Fruit fly (Drosophila melanogaster): ENCODE measurements around the gene CG13946.

- TF ChIP-seq Mad (GFP tag; optimal IDR thresholded peaks at IDR 0.05) = no peak
- TF ChIP-seq slou (GFP tag; optimal IDR thresholded peaks at IDR 0.05) = no peak
- no peak for TF ChIP-seq zf30C (GFP tag; optimal IDR thresholded peaks at IDR 0.05)
- TF ChIP-seq hkb (optimal IDR thresholded peaks at IDR 0.05) = no peak
- TF ChIP-seq hkb (GFP tag; IDR thresholded peaks at IDR 0.05) = no peak
- no peak for TF ChIP-seq dimm (GFP tag; IDR thresholded peaks at IDR 0.05)
- no peak for TF ChIP-seq run (tag; optimal IDR thresholded peaks at IDR 0.05)
- TF ChIP-seq bcd (GFP tag; optimal IDR thresholded peaks at IDR 0.05) = no peak
- no peak for TF ChIP-seq Mrtf (GFP tag; IDR thresholded peaks at IDR 0.05)
- no peak for TF ChIP-seq eve (GFP tag; optimal IDR thresholded peaks at IDR 0.05)
- no peak for TF ChIP-seq CG13624 (GFP tag; optimal IDR thresholded peaks at IDR 0.05)
- TF ChIP-seq nom (GFP tag; optimal IDR thresholded peaks at IDR 0.05) = no peak
- 0 out of 3 replicates have a peak, but pooled peaks have one; percentile 4 for TF ChIP-seq otp (GFP tag; IDR thresholded peaks at IDR 0.05)
- TF ChIP-seq Doc2 (GFP tag; IDR thresholded peaks at IDR 0.05) = no peak
Observed at dm6 chr2L:789966-790365, 13.6 kb downstream of the CG13946 start.

Data from whole organism, embryonic.